Worm (Caenorhabditis elegans) whole organism, late embryonic: Measurements from ENCODE around the gene K07F5.15.

Experiments
- hlh-30 ChIP-seq: sonication (generic microtip); optimal IDR thresholded peaks from 2 replicates; lab custom pipeline; 2017; ENCODE audit warnings: antibody characterized with exemption, missing genetic modification characterization, missing compliant biosample characterization; ENCODE audit not compliant: insufficient read depth
- nhr-11 ChIP-seq: fragments of 150-350 bp; optimal IDR thresholded peaks from 2 replicates; lab custom pipeline; 2014; ENCODE audit warnings: missing biosample characterization, missing genetic modification characterization
- npax-4 ChIP-seq: sonication (generic microtip); optimal IDR thresholded peaks from 2 replicates; lab custom pipeline; 2016; ENCODE audit warnings: missing genetic modification characterization, missing compliant biosample characterization

- TF ChIP-seq npax-4 (tag; lab: Kevin White, UChicago) = no peak
- no peak for TF ChIP-seq hlh-30
- TF ChIP-seq nhr-11 = no peak
These were observed 3.0 kb downstream of the K07F5.15 start for ce11 chrIV:9867915-9868314.
